Worm (Caenorhabditis elegans): ENCODE measurements around the gene fil-2.

ce11 chrV:6267237-6267812 is 11.5 kb upstream of the fil-2 start, which contains the start of gene mrck-1:
- TF ChIP-seq egl-44 (GFP tag; IDR thresholded peaks at IDR 0.05) (peak; percentile 80), mcd-1 (GFP tag; IDR thresholded peaks at IDR 0.05) (peak; percentile 85), pha-4 (tag; optimal IDR thresholded peaks at IDR 0.05) (no peak), somi-1 (GFP tag; optimal IDR thresholded peaks at IDR 0.05) (peak; percentile 89), mes-4 (tag; optimal IDR thresholded peaks at IDR 0.05) (no peak)
